Worm (Caenorhabditis elegans) whole organism, mixed stage, embryonic: ENCODE data around the gene act-5.

Experiments used
- ceh-83 ChIP-seq: fragments of 200-800 bp; sonication (Bioruptor generic); optimal IDR thresholded peaks from 2 replicates; lab custom pipeline; 2018; ENCODE audit warnings: mild to moderate bottlenecking, missing genetic modification characterization, missing compliant biosample characterization
- ces-1 ChIP-seq: fragments of 150-350 bp; optimal IDR thresholded peaks from 2 replicates; lab custom pipeline; 2014; ENCODE audit warnings: missing biosample characterization, missing genetic modification reagents, missing genetic modification characterization
- elt-1 ChIP-seq: sonication (generic microtip); optimal IDR thresholded peaks from 2 replicates; lab custom pipeline; 2017; ENCODE audit warnings: missing genetic modification characterization, mild to moderate bottlenecking, missing compliant biosample characterization, antibody characterized with exemption, moderate library complexity, borderline replicate concordance; ENCODE audit not compliant: insufficient read depth
- flh-1 ChIP-seq: fragments of 200-800 bp; sonication (Bioruptor generic); optimal IDR thresholded peaks from 2 replicates; lab custom pipeline; 2018; ENCODE audit warnings: mild to moderate bottlenecking, missing genetic modification characterization, moderate library complexity, missing compliant biosample characterization
- ham-2 ChIP-seq: fragments of 200-800 bp; sonication (Bioruptor generic); optimal IDR thresholded peaks from 2 replicates; lab custom pipeline; 2018; ENCODE audit warnings: mild to moderate bottlenecking, missing genetic modification characterization, missing compliant biosample characterization
- nhr-12 ChIP-seq: fragments of 150-350 bp; optimal IDR thresholded peaks from 2 replicates; lab custom pipeline; 2014; ENCODE audit warnings: missing biosample characterization, missing genetic modification characterization
- nhr-76 ChIP-seq: sonication (generic microtip); optimal IDR thresholded peaks from 2 replicates; lab custom pipeline; 2017; ENCODE audit warnings: missing biosample characterization, missing genetic modification characterization
- pha-4 ChIP-seq: fragments of 150-350 bp; optimal IDR thresholded peaks from 2 replicates; lab custom pipeline; 2018; ENCODE audit warnings: missing biosample characterization, missing genetic modification reagents, missing genetic modification characterization
- snpc-4 ChIP-seq: fragments of 150-350 bp; optimal IDR thresholded peaks from 2 replicates; lab custom pipeline; 2014; ENCODE audit warnings: missing biosample characterization, missing genetic modification characterization
- unc-120 ChIP-seq: sonication (generic microtip); optimal IDR thresholded peaks from 2 replicates; lab custom pipeline; 2017; ENCODE audit warnings: missing genetic modification characterization, missing compliant biosample characterization; ENCODE audit not compliant: poor library complexity, severe bottlenecking
- zip-8 ChIP-seq: fragments of 150-350 bp; optimal IDR thresholded peaks from 2 replicates; lab custom pipeline; 2014; ENCODE audit warnings: missing biosample characterization, missing genetic modification characterization
- ztf-11 ChIP-seq: fragments of 150-350 bp; optimal IDR thresholded peaks from 2 replicates; lab custom pipeline; 2014; ENCODE audit warnings: missing biosample characterization, missing genetic modification characterization

DNA sequence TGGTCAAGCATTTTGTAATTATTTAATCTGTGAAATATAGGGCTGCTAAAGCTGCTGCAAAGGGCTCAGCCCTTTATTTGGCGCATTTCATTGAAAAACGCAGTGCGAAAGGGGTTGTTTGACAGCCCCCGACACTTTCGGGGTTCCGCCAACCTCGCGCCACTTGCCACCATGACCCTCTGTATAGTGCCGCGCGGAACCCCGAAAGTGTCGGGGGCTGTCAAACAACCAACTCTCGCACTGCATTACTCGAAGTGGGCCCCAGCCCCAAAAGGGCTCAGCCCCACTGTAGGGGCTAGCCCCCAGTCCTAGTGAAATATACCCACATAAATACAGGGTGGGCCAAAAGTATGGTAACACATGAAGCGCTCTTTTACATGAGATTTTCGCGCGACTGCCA, 5.6 kb downstream of the act-5 start:
- TF ChIP-seq unc-120 (tag; lab: Kevin White, UChicago) (no peak), ztf-11 (tag; lab: Kevin White, UChicago) (no peak), elt-1 (tag; lab: Kevin White, UChicago) (no peak), nhr-12 (tag; lab: Kevin White, UChicago) (no peak), nhr-76 (tag; lab: Kevin White, UChicago) (no peak), flh-1 (GFP tag; lab: Kevin White, UChicago) (no peak), pha-4 (tag; lab: Kevin White, UChicago) (no peak), ham-2 (no peak), ceh-83 (no peak), ces-1 (GFP tag; lab: Kevin White, UChicago) (no peak), zip-8 (tag; lab: Kevin White, UChicago) (no peak), snpc-4 (tag; lab: Kevin White, UChicago) (no peak)
